Fruit fly (Drosophila melanogaster) whole organism, pupa: ENCODE results near the gene CG14657.

Experiments used
- CG13204 ChIP-seq: fragments of 200-800 bp; sonication (Bioruptor generic); optimal IDR thresholded peaks from 2 replicates; lab custom pipeline; 2018; ENCODE audit warnings: missing biosample characterization, mild to moderate bottlenecking, missing genetic modification characterization, moderate library complexity
- CG32121 ChIP-seq: fragments of 200-800 bp; sonication (Bioruptor generic); IDR thresholded peaks from 2 replicates; pipeline ENCODE4 v1.3.6; 2022; ENCODE audit warnings: missing biosample characterization, missing genetic modification characterization
- CG9948 ChIP-seq: fragments of 200-800 bp; sonication (Bioruptor generic); optimal IDR thresholded peaks from 2 replicates; lab custom pipeline; 2018; ENCODE audit warnings: missing biosample characterization, mild to moderate bottlenecking, missing genetic modification characterization, moderate library complexity
- EcR ChIP-seq: fragments of 200-800 bp; sonication (Bioruptor generic); optimal IDR thresholded peaks from 3 replicates; lab custom pipeline; 2019; ENCODE audit warnings: missing biosample characterization, missing genetic modification characterization, mild to moderate bottlenecking, moderate library complexity, missing genetic modification reagents
- Snoo ChIP-seq: fragments of 200-800 bp; sonication (Bioruptor generic); optimal IDR thresholded peaks from 3 replicates; lab custom pipeline; 2017; ENCODE audit warnings: missing biosample characterization, mild to moderate bottlenecking, missing genetic modification characterization, inconsistent platforms

- no peak for TF ChIP-seq EcR (GFP tag; lab: Kevin White, UChicago)
- TF ChIP-seq CG32121 (GFP tag; lab: Robert Waterston, UW) = no peak
- no peak for TF ChIP-seq Snoo
- peak; percentile 0 for TF ChIP-seq CG13204 (GFP tag; lab: Kevin White, UChicago)
- TF ChIP-seq CG9948 (tag; lab: Kevin White, UChicago) = no peak
These were observed 52.5 kb downstream of the CG14657 start for dm6 chr3R:4768711-4769239.
